Fruit fly (Drosophila melanogaster) whole organism, embryonic: ENCODE measurements around the gene H2.0.

Source experiments
- BtbVII ChIP-seq: fragments of 200-800 bp; sonication (Bioruptor generic); optimal IDR thresholded peaks from 3 replicates; lab custom pipeline; 2017; ENCODE audit warnings: missing biosample characterization, mild to moderate bottlenecking, missing genetic modification characterization
- CG10979 ChIP-seq: fragments of 200-800 bp; sonication (Bioruptor generic); optimal IDR thresholded peaks from 2 replicates; lab custom pipeline; 2018; ENCODE audit warnings: missing biosample characterization, mild to moderate bottlenecking, missing genetic modification characterization, moderate library complexity
- CG11504 ChIP-seq: fragments of 200-800 bp; sonication (Bioruptor generic); optimal IDR thresholded peaks from 3 replicates; lab custom pipeline; 2019; ENCODE audit warnings: missing biosample characterization, mild to moderate bottlenecking, missing genetic modification characterization, moderate library complexity
- CG11695 ChIP-seq: fragments of 200-800 bp; sonication (Bioruptor generic); IDR thresholded peaks from 3 replicates; pipeline ENCODE4 v1.3.6; 2022; ENCODE audit warnings: missing biosample characterization, missing genetic modification characterization
- CG11696 ChIP-seq: fragments of 200-800 bp; sonication (Bioruptor generic); IDR thresholded peaks from 2 replicates; pipeline ENCODE4 v1.3.6; 2022; ENCODE audit warnings: missing biosample characterization, missing genetic modification characterization
- CG12104 ChIP-seq: fragments of 200-800 bp; sonication (Bioruptor generic); optimal IDR thresholded peaks from 3 replicates; lab custom pipeline; 2016; ENCODE audit warnings: missing biosample characterization, missing genetic modification characterization
- CG13775 ChIP-seq: fragments of 200-800 bp; sonication (Bioruptor generic); optimal IDR thresholded peaks from 3 replicates; lab custom pipeline; 2017; ENCODE audit warnings: missing biosample characterization, mild to moderate bottlenecking, missing genetic modification characterization
- CG18599 ChIP-seq: fragments of 200-800 bp; sonication (Bioruptor generic); optimal IDR thresholded peaks from 3 replicates; lab custom pipeline; 2017; ENCODE audit warnings: missing biosample characterization, missing genetic modification characterization, mild to moderate bottlenecking, moderate library complexity, missing genetic modification reagents
- CG2199 ChIP-seq: fragments of 200-800 bp; sonication (Bioruptor generic); IDR thresholded peaks from 3 replicates; pipeline ENCODE4 v1.3.6; 2022; ENCODE audit warnings: missing biosample characterization, missing genetic modification characterization
- CG2678 ChIP-seq: fragments of 200-800 bp; sonication (Bioruptor generic); optimal IDR thresholded peaks from 3 replicates; lab custom pipeline; 2019; ENCODE audit warnings: missing biosample characterization, mild to moderate bottlenecking, missing genetic modification characterization, moderate library complexity
- CG30020 ChIP-seq: fragments of 200-800 bp; optimal IDR thresholded peaks from 2 replicates; lab custom pipeline; 2019; ENCODE audit warnings: missing biosample characterization, mild to moderate bottlenecking, missing genetic modification characterization, moderate library complexity
- CG30403 ChIP-seq: fragments of 200-800 bp; sonication (Bioruptor generic); optimal IDR thresholded peaks from 3 replicates; lab custom pipeline; 2016; ENCODE audit warnings: missing biosample characterization, missing genetic modification characterization
- CG3838 ChIP-seq: fragments of 200-800 bp; sonication (Bioruptor generic); optimal IDR thresholded peaks from 3 replicates; lab custom pipeline; 2016; ENCODE audit warnings: missing biosample characterization, missing genetic modification characterization
- CG4707 ChIP-seq: fragments of 200-800 bp; sonication (Bioruptor generic); optimal IDR thresholded peaks from 2 replicates; lab custom pipeline; 2018; ENCODE audit warnings: missing biosample characterization, mild to moderate bottlenecking, missing genetic modification characterization, moderate library complexity
- CG5180 ChIP-seq: fragments of 200-800 bp; sonication (Bioruptor generic); optimal IDR thresholded peaks from 3 replicates; lab custom pipeline; 2017; ENCODE audit warnings: missing biosample characterization, missing genetic modification characterization, mild to moderate bottlenecking, moderate library complexity, missing genetic modification reagents
- CG8388 ChIP-seq: fragments of 200-800 bp; sonication (Bioruptor generic); optimal IDR thresholded peaks from 2 replicates; lab custom pipeline; 2019; ENCODE audit warnings: missing biosample characterization, mild to moderate bottlenecking, missing genetic modification characterization, moderate library complexity
- CG9797 ChIP-seq: fragments of 200-800 bp; sonication (Bioruptor generic); optimal IDR thresholded peaks from 3 replicates; lab custom pipeline; 2018; ENCODE audit warnings: missing biosample characterization, mild to moderate bottlenecking, missing genetic modification characterization
- CoRest ChIP-seq: fragments of 200-800 bp; sonication (Bioruptor generic); optimal IDR thresholded peaks from 3 replicates; lab custom pipeline; 2018; ENCODE audit warnings: missing biosample characterization, mild to moderate bottlenecking, missing genetic modification characterization, moderate library complexity
- Dp ChIP-seq: fragments of 200-800 bp; sonication (Bioruptor generic); optimal IDR thresholded peaks from 2 replicates; lab custom pipeline; 2018; ENCODE audit warnings: missing biosample characterization, mild to moderate bottlenecking, missing genetic modification characterization, moderate library complexity
- Fer3 ChIP-seq: fragments of 200-800 bp; sonication (Bioruptor generic); optimal IDR thresholded peaks from 2 replicates; lab custom pipeline; 2018; ENCODE audit warnings: missing biosample characterization, mild to moderate bottlenecking, missing genetic modification characterization, moderate library complexity
- H15 ChIP-seq: fragments of 200-800 bp; sonication (Bioruptor generic); IDR thresholded peaks from 3 replicates; pipeline ENCODE4 v1.3.6; 2022; ENCODE audit warnings: missing biosample characterization, missing genetic modification characterization
- HLH54F ChIP-seq: fragments of 200-800 bp; sonication (Bioruptor generic); optimal IDR thresholded peaks from 3 replicates; lab custom pipeline; 2016; ENCODE audit warnings: missing biosample characterization, missing genetic modification characterization
- HLHmδ ChIP-seq: fragments of 200-800 bp; sonication (Bioruptor generic); optimal IDR thresholded peaks from 2 replicates; lab custom pipeline; 2018; ENCODE audit warnings: missing biosample characterization, mild to moderate bottlenecking, missing genetic modification characterization, moderate library complexity
- Hey ChIP-seq: fragments of 200-800 bp; sonication (Bioruptor generic); optimal IDR thresholded peaks from 3 replicates; lab custom pipeline; 2018; ENCODE audit warnings: missing biosample characterization, mild to moderate bottlenecking, missing genetic modification characterization
- Hmr ChIP-seq: fragments of 200-800 bp; sonication (Bioruptor generic); optimal IDR thresholded peaks from 3 replicates; lab custom pipeline; 2017; ENCODE audit warnings: mild to moderate bottlenecking, missing biosample characterization, missing genetic modification reagents, missing genetic modification characterization
- Jarid2 ChIP-seq: fragments of 200-800 bp; sonication (Bioruptor generic); optimal IDR thresholded peaks from 3 replicates; lab custom pipeline; 2017; ENCODE audit warnings: mild to moderate bottlenecking, missing biosample characterization, missing genetic modification reagents, missing genetic modification characterization
- Mes4 ChIP-seq: fragments of 200-800 bp; sonication (Bioruptor generic); optimal IDR thresholded peaks from 2 replicates; lab custom pipeline; 2016; ENCODE audit warnings: missing biosample characterization, missing genetic modification characterization
- Spps ChIP-seq: fragments of 200-800 bp; sonication (Bioruptor generic); optimal IDR thresholded peaks from 2 replicates; lab custom pipeline; 2018; ENCODE audit warnings: missing biosample characterization, mild to moderate bottlenecking, missing genetic modification characterization
- Sry-β ChIP-seq: fragments of 200-800 bp; sonication (Bioruptor generic); optimal IDR thresholded peaks from 2 replicates; lab custom pipeline; 2018; ENCODE audit warnings: missing biosample characterization, mild to moderate bottlenecking, missing genetic modification characterization, moderate library complexity
- Xbp1 ChIP-seq: fragments of 200-800 bp; sonication (Bioruptor generic); optimal IDR thresholded peaks from 3 replicates; lab custom pipeline; 2016; ENCODE audit warnings: missing biosample characterization, mild to moderate bottlenecking, missing genetic modification characterization
- abd-A ChIP-seq: fragments of 200-800 bp; sonication (Bioruptor generic); optimal IDR thresholded peaks from 3 replicates; lab custom pipeline; 2019; ENCODE audit warnings: missing biosample characterization, mild to moderate bottlenecking, missing genetic modification characterization, moderate library complexity
- cwo ChIP-seq: fragments of 200-800 bp; sonication (Bioruptor generic); optimal IDR thresholded peaks from 3 replicates; lab custom pipeline; 2017; ENCODE audit warnings: missing biosample characterization, missing genetic modification characterization, mild to moderate bottlenecking, moderate library complexity, missing genetic modification reagents
- disco-r ChIP-seq: fragments of 200-800 bp; sonication (Bioruptor generic); optimal IDR thresholded peaks from 2 replicates; lab custom pipeline; 2016; ENCODE audit warnings: missing biosample characterization, missing genetic modification characterization
- emc ChIP-seq: fragments of 200-800 bp; sonication (Bioruptor generic); optimal IDR thresholded peaks from 2 replicates; lab custom pipeline; 2016; ENCODE audit warnings: missing biosample characterization, missing genetic modification characterization
- gce ChIP-seq: fragments of 200-800 bp; sonication (Bioruptor generic); IDR thresholded peaks from 3 replicates; pipeline ENCODE4 v1.3.6; 2022; ENCODE audit warnings: missing biosample characterization, missing genetic modification characterization
- gcm2 ChIP-seq: fragments of 200-800 bp; sonication (Bioruptor generic); optimal IDR thresholded peaks from 2 replicates; lab custom pipeline; 2016; ENCODE audit warnings: missing biosample characterization, missing genetic modification characterization
- hbn ChIP-seq: fragments of 200-800 bp; sonication (Bioruptor generic); IDR thresholded peaks from 2 replicates; pipeline ENCODE4 v1.3.6; 2022; ENCODE audit warnings: missing biosample characterization, missing genetic modification characterization; ENCODE audit not compliant: partially characterized antibody
- lola ChIP-seq, 3 experiments: fragments of >200 bp in 2 of 3; fragments of 200-800 bp in 1 of 3; sonication (Bioruptor generic) in 1 of 3; optimal IDR thresholded peaks; 2 replicates each; lab custom pipeline; 2017 to 2019; ENCODE audit warnings: missing biosample characterization in 3 of 3, missing genetic modification characterization in 3 of 3, mild to moderate bottlenecking in 1 of 3, moderate library complexity in 1 of 3
- mirr ChIP-seq: fragments of 200-800 bp; sonication (Bioruptor generic); optimal IDR thresholded peaks from 3 replicates; lab custom pipeline; 2018; ENCODE audit warnings: missing biosample characterization, mild to moderate bottlenecking, missing genetic modification characterization
- odd ChIP-seq: fragments of 200-800 bp; sonication (Bioruptor generic); optimal IDR thresholded peaks from 2 replicates; lab custom pipeline; 2017; ENCODE audit warnings: missing biosample characterization, mild to moderate bottlenecking, missing genetic modification characterization
- phol ChIP-seq: fragments of 200-800 bp; sonication (Bioruptor generic); optimal IDR thresholded peaks from 3 replicates; lab custom pipeline; 2018; ENCODE audit warnings: missing biosample characterization, mild to moderate bottlenecking, missing genetic modification characterization, moderate library complexity
- pita ChIP-seq: fragments of 200-800 bp; sonication (Bioruptor generic); optimal IDR thresholded peaks from 2 replicates; lab custom pipeline; 2017; ENCODE audit warnings: missing biosample characterization, mild to moderate bottlenecking, missing genetic modification characterization
- pzg ChIP-seq: fragments of 200-800 bp; sonication (Bioruptor generic); optimal IDR thresholded peaks from 3 replicates; lab custom pipeline; 2018; ENCODE audit warnings: missing biosample characterization, mild to moderate bottlenecking, missing genetic modification characterization, moderate library complexity
- sna ChIP-seq: fragments of 200-800 bp; sonication (Bioruptor generic); IDR thresholded peaks from 2 replicates; pipeline ENCODE4 v1.3.6; 2022; ENCODE audit warnings: missing biosample characterization, missing genetic modification characterization; ENCODE audit not compliant: partially characterized antibody
- tap ChIP-seq: fragments of 200-800 bp; optimal IDR thresholded peaks from 3 replicates; lab custom pipeline; 2019; ENCODE audit warnings: missing biosample characterization, mild to moderate bottlenecking, missing genetic modification characterization, moderate library complexity
- trem ChIP-seq: fragments of 200-800 bp; optimal IDR thresholded peaks from 3 replicates; lab custom pipeline; 2019; ENCODE audit warnings: missing biosample characterization, mild to moderate bottlenecking, missing genetic modification characterization, moderate library complexity
- ttk ChIP-seq: fragments of 200-800 bp; sonication (Bioruptor generic); IDR thresholded peaks from 2 replicates; pipeline ENCODE4 v2.1.2; 2022; ENCODE audit warnings: missing biosample characterization, missing genetic modification characterization

Gene H2.0

dm6 chr2L:5981433-5982333 is 37.5 kb downstream of the H2.0 start, which contains the start of gene eIF4A (continued):
- peak; percentile 8 for TF ChIP-seq CG9797 (GFP tag; lab: Kevin White, UChicago)
- TF ChIP-seq CG11695 (GFP tag; lab: Robert Waterston, UW) = no peak
- peak; percentile 52 for TF ChIP-seq odd (GFP tag; lab: Kevin White, UChicago)
- no peak for TF ChIP-seq HLH54F
- no peak for TF ChIP-seq Hey (tag; lab: Kevin White, UChicago)
- TF ChIP-seq CG3838 = no peak
- peak; percentile 53 for TF ChIP-seq CoRest (tag; lab: Kevin White, UChicago)
- TF ChIP-seq BtbVII (GFP tag; lab: Kevin White, UChicago) = peak; percentile 16
- TF ChIP-seq CG8388 (GFP tag; lab: Kevin White, UChicago) = no peak
- no peak for TF ChIP-seq gce (GFP tag; lab: Robert Waterston, UW)
- no peak for TF ChIP-seq Hmr
- TF ChIP-seq HLHmδ (GFP tag; lab: Kevin White, UChicago) = peak; percentile 6
- peak; percentile 13 for TF ChIP-seq gcm2 (GFP tag; lab: Kevin White, UChicago)
- TF ChIP-seq CG30403 (GFP tag; lab: Kevin White, UChicago) = peak; percentile 1
- TF ChIP-seq mirr = peak; percentile 40
- peak; percentile 11 for TF ChIP-seq Spps
- TF ChIP-seq Jarid2 = peak; percentile 1
- peak; percentile 66 for TF ChIP-seq pita
- peak; percentile 48 for TF ChIP-seq CG13775 (GFP tag; lab: Kevin White, UChicago)
- no peak for TF ChIP-seq H15 (GFP tag; lab: Robert Waterston, UW)
- no peak for TF ChIP-seq Xbp1
- no peak for TF ChIP-seq Sry-β
- peak; percentile 48 for TF ChIP-seq Fer3 (tag; lab: Kevin White, UChicago)
- peak; percentile 0 for TF ChIP-seq abd-A (tag; lab: Kevin White, UChicago)
- TF ChIP-seq Dp (GFP tag; lab: Kevin White, UChicago) = peak; percentile 50
- TF ChIP-seq pzg (GFP tag; lab: Kevin White, UChicago) = peak; percentile 71
- TF ChIP-seq phol = peak; percentile 99
- TF ChIP-seq CG5180 (GFP tag; lab: Kevin White, UChicago) = no peak
- TF ChIP-seq CG12104 (GFP tag; lab: Kevin White, UChicago) = peak; percentile 36
- no peak for TF ChIP-seq CG2199 (GFP tag; lab: Robert Waterston, UW)
- no peak for TF ChIP-seq sna (GFP tag; lab: Robert Waterston, UW)
- no peak for TF ChIP-seq hbn (GFP tag; lab: Robert Waterston, UW)
- TF ChIP-seq CG2678 (tag; lab: Kevin White, UChicago) = peak; percentile 15
- peak; percentile 54 for TF ChIP-seq Mes4 (GFP tag; lab: Kevin White, UChicago)
- no peak for TF ChIP-seq CG11696 (GFP tag; lab: Robert Waterston, UW)
- no peak for TF ChIP-seq CG4707 (GFP tag; lab: Kevin White, UChicago)
- peak; percentile 1 for TF ChIP-seq CG10979 (tag; lab: Kevin White, UChicago)
- peak; percentile 11 for TF ChIP-seq CG18599 (GFP tag; lab: Kevin White, UChicago)
- TF ChIP-seq CG30020 (tag; lab: Kevin White, UChicago) = peak; percentile 66
- TF ChIP-seq cwo (GFP tag; lab: Kevin White, UChicago) = peak; percentile 89
- TF ChIP-seq lola (GFP tag; optimal IDR thresholded peaks at IDR 0.05; lab: Kevin White, UChicago) = peak in 1 of 3 experiments; percentile 29
- TF ChIP-seq emc (GFP tag; lab: Kevin White, UChicago) = no peak
- TF ChIP-seq tap (tag; lab: Kevin White, UChicago) = peak; percentile 19
- no peak for TF ChIP-seq ttk
- TF ChIP-seq disco-r (GFP tag; lab: Kevin White, UChicago) = no peak
- TF ChIP-seq CG11504 (tag; lab: Kevin White, UChicago) = peak; percentile 13
- TF ChIP-seq trem = peak; percentile 57
